Fruit fly (Drosophila melanogaster) whole organism, pupa: ENCODE data around the gene CG13126.

Source experiments
- CG13204 ChIP-seq: fragments of 200-800 bp; sonication (Bioruptor generic); optimal IDR thresholded peaks from 2 replicates; lab custom pipeline; 2018; ENCODE audit warnings: missing biosample characterization, mild to moderate bottlenecking, missing genetic modification characterization, moderate library complexity
- CG14655 ChIP-seq: fragments of 200-800 bp; sonication (Bioruptor generic); optimal IDR thresholded peaks from 3 replicates; lab custom pipeline; 2017; ENCODE audit warnings: mild to moderate bottlenecking, missing biosample characterization, missing genetic modification reagents, missing genetic modification characterization
- CG17806 ChIP-seq: fragments of 200-800 bp; sonication (Bioruptor generic); optimal IDR thresholded peaks from 2 replicates; lab custom pipeline; 2018; ENCODE audit warnings: missing biosample characterization, mild to moderate bottlenecking, missing genetic modification characterization, moderate library complexity
- CG32121 ChIP-seq: fragments of 200-800 bp; sonication (Bioruptor generic); IDR thresholded peaks from 2 replicates; pipeline ENCODE4 v1.3.6; 2022; ENCODE audit warnings: missing biosample characterization, missing genetic modification characterization
- CG34367 ChIP-seq: fragments of 200-800 bp; sonication (Bioruptor generic); optimal IDR thresholded peaks from 2 replicates; lab custom pipeline; 2018; ENCODE audit warnings: missing biosample characterization, mild to moderate bottlenecking, missing genetic modification characterization
- CG8159 ChIP-seq: fragments of 200-800 bp; sonication (Bioruptor generic); optimal IDR thresholded peaks from 3 replicates; lab custom pipeline; 2018; ENCODE audit warnings: missing biosample characterization, mild to moderate bottlenecking, missing genetic modification characterization, moderate library complexity
- CG8301 ChIP-seq: fragments of 200-800 bp; sonication (Bioruptor generic); optimal IDR thresholded peaks from 2 replicates; lab custom pipeline; 2018; ENCODE audit warnings: missing biosample characterization, mild to moderate bottlenecking, missing genetic modification characterization
- EcR ChIP-seq: fragments of 200-800 bp; sonication (Bioruptor generic); optimal IDR thresholded peaks from 3 replicates; lab custom pipeline; 2019; ENCODE audit warnings: missing biosample characterization, missing genetic modification characterization, mild to moderate bottlenecking, moderate library complexity, missing genetic modification reagents
- Pif1A ChIP-seq: fragments of 200-800 bp; sonication (Bioruptor generic); optimal IDR thresholded peaks from 3 replicates; lab custom pipeline; 2016; ENCODE audit warnings: missing biosample characterization, missing genetic modification characterization
- Pif1B ChIP-seq: fragments of 200-800 bp; sonication (Bioruptor generic); optimal IDR thresholded peaks from 3 replicates; lab custom pipeline; 2016; ENCODE audit warnings: missing biosample characterization, missing genetic modification characterization
- Snoo ChIP-seq: fragments of 200-800 bp; sonication (Bioruptor generic); optimal IDR thresholded peaks from 3 replicates; lab custom pipeline; 2017; ENCODE audit warnings: missing biosample characterization, mild to moderate bottlenecking, missing genetic modification characterization, inconsistent platforms
- fd96Ca ChIP-seq: fragments of 200-800 bp; sonication (Bioruptor generic); IDR thresholded peaks from 3 replicates; pipeline ENCODE4 v1.3.6; 2022; ENCODE audit warnings: missing biosample characterization, missing genetic modification characterization
- gl ChIP-seq: fragments of 200-800 bp; sonication (Bioruptor generic); optimal IDR thresholded peaks from 2 replicates; lab custom pipeline; 2018; ENCODE audit warnings: missing biosample characterization, mild to moderate bottlenecking, missing genetic modification characterization
- rn ChIP-seq: fragments of 200-800 bp; sonication (Bioruptor generic); IDR thresholded peaks from 2 replicates; pipeline ENCODE4 v1.3.6; 2022; ENCODE audit warnings: missing biosample characterization, missing genetic modification characterization

- TF ChIP-seq EcR (peak; percentile 56), CG14655 (peak; percentile 92), Pif1B (GFP tag; lab: Kevin White, UChicago) (peak; percentile 90), CG13204 (GFP tag; lab: Kevin White, UChicago) (peak; percentile 82), CG8301 (tag; lab: Kevin White, UChicago) (peak; percentile 84), CG34367 (peak; percentile 85), gl (peak; percentile 68), Snoo (tag; lab: Kevin White, UChicago) (peak; percentile 82), rn (GFP tag; lab: Robert Waterston, UW) (no peak), Pif1A (GFP tag; lab: Kevin White, UChicago) (peak; percentile 80), CG8159 (peak; percentile 95), CG32121 (GFP tag; lab: Robert Waterston, UW) (peak; percentile 62), CG17806 (tag; lab: Kevin White, UChicago) (peak; percentile 90), fd96Ca (GFP tag; lab: Robert Waterston, UW) (peak; percentile 51; the same call in 1 of the 3 replicates)
These were observed 30.2 kb upstream of the CG13126 start, which contains the start of gene bib for dm6 chr2L:9984078-9984772.
